Worm (Caenorhabditis elegans) whole organism, early embryonic: Measurements from ENCODE around the gene K07E3.1.

Experiments used
- ama-1 ChIP-seq: fragments of 150-350 bp; optimal IDR thresholded peaks from 2 replicates; lab custom pipeline; 2014
- flt-1 ChIP-seq: fragments of 200-800 bp; sonication (Bioruptor generic); IDR thresholded peaks from 2 replicates; pipeline ENCODE4 v1.3.6; 2022; ENCODE audit warnings: missing genetic modification characterization, missing compliant biosample characterization
- pes-1 ChIP-seq: fragments of 200-800 bp; sonication (Bioruptor generic); IDR thresholded peaks from 2 replicates; pipeline ENCODE4 v1.3.6; 2022; ENCODE audit warnings: missing genetic modification reagents, missing genetic modification characterization, missing compliant biosample characterization
- tbx-11 ChIP-seq: fragments of 200-800 bp; sonication (Bioruptor generic); IDR thresholded peaks from 2 replicates; pipeline ENCODE4 v1.3.6; 2022; ENCODE audit warnings: missing genetic modification characterization, missing compliant biosample characterization

DNA sequence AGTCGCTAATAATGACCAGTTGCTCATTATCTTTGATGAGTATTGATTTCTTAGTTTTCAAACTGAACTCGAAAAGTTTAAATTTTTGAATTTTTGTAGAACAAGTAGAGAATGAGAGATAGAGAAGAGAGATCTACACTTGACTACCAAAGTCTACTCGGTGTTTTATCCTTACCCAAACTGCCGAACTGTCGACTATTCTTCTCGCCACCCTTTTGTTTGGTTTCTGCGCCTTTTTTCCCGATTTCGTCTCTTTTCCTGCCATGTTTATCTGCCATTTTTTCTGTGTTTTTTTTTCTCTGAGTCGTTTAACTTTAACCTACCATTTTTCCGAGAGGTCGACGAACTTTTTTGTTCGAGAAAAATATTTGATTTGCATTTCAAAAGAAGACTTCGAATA, 13.0 kb downstream of the K07E3.1 start, which contains the start of gene C02B8.12:
- TF ChIP-seq tbx-11 = no peak
- TF ChIP-seq flt-1 = no peak
- no peak for TF ChIP-seq ama-1 (lab: Kevin White, UChicago)
- no peak for TF ChIP-seq pes-1
